Worm (Caenorhabditis elegans): ENCODE data around the gene srg-51.

The srg-51 gene

ce11 chrIV:15113117-15113516 is 27.6 kb downstream of the srg-51 start, which contains the start of gene M199.134:
TSS of gene M199.134 (minus strand) at chrIV:15113217.
- no peak for TF ChIP-seq unc-62 (GFP tag; optimal IDR thresholded peaks at IDR 0.05)

ce11 chrIV:15108475-15108874 is 32.3 kb downstream of the srg-51 start, which contains the start of gene M199.2:
TSS of gene M199.2 (plus strand) at chrIV:15108775.
- no peak for TF ChIP-seq unc-62 (GFP tag; optimal IDR thresholded peaks at IDR 0.05)

- no peak for TF ChIP-seq unc-62 (GFP tag; optimal IDR thresholded peaks at IDR 0.05)
Observed at ce11 chrIV:15107218-15107617, 33.5 kb downstream of the srg-51 start.

ce11 chrIV:15103224-15103679 is 37.5 kb downstream of the srg-51 start, which contains the start of gene srt-44:
TSS of gene srt-44 (plus strand) at chrIV:15103629.
- no peak for TF ChIP-seq unc-62 (GFP tag; optimal IDR thresholded peaks at IDR 0.05)

ce11 chrIV:15098294-15098693 is 42.4 kb downstream of the srg-51 start, which contains the start of gene srt-49:
TSS of gene srt-49 (minus strand) at chrIV:15098394.
- TF ChIP-seq unc-62 (GFP tag; optimal IDR thresholded peaks at IDR 0.05): no peak

All from whole organism, dauer.